Fruit fly (Drosophila melanogaster) whole organism, embryonic: Measurements from ENCODE around the gene Rpt4.

Experiments
- Aef1 ChIP-seq: fragments of 200-800 bp; sonication (Bioruptor generic); IDR thresholded peaks from 3 replicates; pipeline ENCODE4 v1.3.6; 2022; ENCODE audit warnings: missing biosample characterization, missing genetic modification characterization
- Antp ChIP-seq: fragments of 200-800 bp; sonication (Bioruptor generic); optimal IDR thresholded peaks from 3 replicates; lab custom pipeline; 2016; ENCODE audit warnings: missing biosample characterization, missing genetic modification characterization
- Atf6 ChIP-seq: fragments of 200-800 bp; sonication (Bioruptor generic); IDR thresholded peaks from 2 replicates; pipeline ENCODE4 v1.3.6; 2022; ENCODE audit warnings: missing biosample characterization, missing genetic modification characterization
- Awh ChIP-seq: fragments of 200-800 bp; sonication (Bioruptor generic); IDR thresholded peaks from 2 replicates; pipeline ENCODE4, ENCODE4 v1.3.6; 2022; ENCODE audit warnings: missing biosample characterization, missing genetic modification characterization
- BEAF-32 ChIP-seq: fragments of 200-800 bp; sonication (Bioruptor generic); optimal IDR thresholded peaks from 3 replicates; lab custom pipeline; 2017; ENCODE audit warnings: missing biosample characterization, missing genetic modification characterization, mild to moderate bottlenecking, moderate library complexity, missing genetic modification reagents
- CG10147 ChIP-seq: fragments of 200-800 bp; sonication (Bioruptor generic); optimal IDR thresholded peaks from 2 replicates; lab custom pipeline; 2019; ENCODE audit warnings: missing biosample characterization, mild to moderate bottlenecking, missing genetic modification characterization, moderate library complexity
- CG11398 ChIP-seq: fragments of 200-800 bp; sonication (Bioruptor generic); optimal IDR thresholded peaks from 2 replicates; lab custom pipeline; 2016; ENCODE audit warnings: missing biosample characterization, missing genetic modification characterization
- CG11695 ChIP-seq: fragments of 200-800 bp; sonication (Bioruptor generic); IDR thresholded peaks from 3 replicates; pipeline ENCODE4 v1.3.6; 2022; ENCODE audit warnings: missing biosample characterization, missing genetic modification characterization
- CG11696 ChIP-seq: fragments of 200-800 bp; sonication (Bioruptor generic); IDR thresholded peaks from 2 replicates; pipeline ENCODE4 v1.3.6; 2022; ENCODE audit warnings: missing biosample characterization, missing genetic modification characterization
- CG12219 ChIP-seq: fragments of 200-800 bp; sonication (Bioruptor generic); optimal IDR thresholded peaks from 3 replicates; lab custom pipeline; 2018; ENCODE audit warnings: missing biosample characterization, mild to moderate bottlenecking, missing genetic modification characterization
- CG1233 ChIP-seq: fragments of 200-800 bp; sonication (Bioruptor generic); optimal IDR thresholded peaks from 4 replicates; lab custom pipeline; 2018; ENCODE audit warnings: missing biosample characterization, mild to moderate bottlenecking, missing genetic modification characterization
- CG13296 ChIP-seq: fragments of 200-800 bp; sonication (Bioruptor generic); optimal IDR thresholded peaks from 3 replicates; lab custom pipeline; 2018; ENCODE audit warnings: missing biosample characterization, mild to moderate bottlenecking, missing genetic modification characterization
- CG15514 ChIP-seq: fragments of 200-800 bp; sonication (Bioruptor generic); optimal IDR thresholded peaks from 3 replicates; lab custom pipeline; 2017; ENCODE audit warnings: missing biosample characterization, missing genetic modification characterization, mild to moderate bottlenecking, moderate library complexity, missing genetic modification reagents
- CG1603 ChIP-seq: fragments of 200-800 bp; sonication (Bioruptor generic); optimal IDR thresholded peaks from 2 replicates; lab custom pipeline; 2019; ENCODE audit warnings: missing biosample characterization, mild to moderate bottlenecking, missing genetic modification characterization, moderate library complexity
- CG16815 ChIP-seq: fragments of 200-800 bp; sonication (Bioruptor generic); optimal IDR thresholded peaks from 3 replicates; lab custom pipeline; 2017; ENCODE audit warnings: missing biosample characterization, mild to moderate bottlenecking, missing genetic modification characterization
- CG18599 ChIP-seq: fragments of 200-800 bp; sonication (Bioruptor generic); optimal IDR thresholded peaks from 3 replicates; lab custom pipeline; 2017; ENCODE audit warnings: missing biosample characterization, missing genetic modification characterization, mild to moderate bottlenecking, moderate library complexity, missing genetic modification reagents
- CG2889 ChIP-seq: fragments of 200-800 bp; sonication (Bioruptor generic); IDR thresholded peaks from 3 replicates; pipeline ENCODE4 v1.3.6; 2022; ENCODE audit warnings: missing biosample characterization, missing genetic modification characterization
- CG31441 ChIP-seq: fragments of 200-800 bp; sonication (Bioruptor generic); IDR thresholded peaks from 2 replicates; pipeline ENCODE4 v1.3.6; 2022; ENCODE audit warnings: missing biosample characterization, missing genetic modification characterization
- CG4707 ChIP-seq: fragments of 200-800 bp; sonication (Bioruptor generic); optimal IDR thresholded peaks from 2 replicates; lab custom pipeline; 2018; ENCODE audit warnings: missing biosample characterization, mild to moderate bottlenecking, missing genetic modification characterization, moderate library complexity
- CG7372 ChIP-seq: fragments of 200-800 bp; sonication (Bioruptor generic); IDR thresholded peaks from 2 replicates; pipeline ENCODE4 v1.3.6; 2022; ENCODE audit warnings: missing biosample characterization, missing genetic modification characterization
- CG7556 ChIP-seq: fragments of 200-800 bp; sonication (Bioruptor generic); optimal IDR thresholded peaks from 2 replicates; lab custom pipeline; 2017; ENCODE audit warnings: missing biosample characterization, mild to moderate bottlenecking, missing genetic modification characterization
- CoRest ChIP-seq: fragments of 200-800 bp; sonication (Bioruptor generic); optimal IDR thresholded peaks from 3 replicates; lab custom pipeline; 2018; ENCODE audit warnings: missing biosample characterization, mild to moderate bottlenecking, missing genetic modification characterization, moderate library complexity
- Dref ChIP-seq: fragments of 200-800 bp; sonication (Bioruptor generic); IDR thresholded peaks from 2 replicates; pipeline ENCODE4 v1.3.6; 2022; ENCODE audit warnings: missing biosample characterization, missing genetic modification characterization
- Fer3 ChIP-seq: fragments of 200-800 bp; sonication (Bioruptor generic); optimal IDR thresholded peaks from 2 replicates; lab custom pipeline; 2018; ENCODE audit warnings: missing biosample characterization, mild to moderate bottlenecking, missing genetic modification characterization, moderate library complexity
- MBD-R2 ChIP-seq: fragments of 200-800 bp; sonication (Bioruptor generic); IDR thresholded peaks from 2 replicates; pipeline ENCODE4 v1.3.6; 2022; ENCODE audit warnings: missing biosample characterization, missing genetic modification characterization
- MESR4 ChIP-seq: fragments of 200-800 bp; sonication (Bioruptor generic); optimal IDR thresholded peaks from 2 replicates; lab custom pipeline; 2018; ENCODE audit warnings: missing biosample characterization, mild to moderate bottlenecking, missing genetic modification characterization, moderate library complexity
- Oaz ChIP-seq: fragments of 200-800 bp; sonication (Bioruptor generic); IDR thresholded peaks from 2 replicates; pipeline ENCODE4 v1.3.6; 2022; ENCODE audit warnings: missing biosample characterization, missing genetic modification characterization
- Ravus ChIP-seq: fragments of 200-800 bp; sonication (Bioruptor generic); IDR thresholded peaks from 2 replicates; pipeline ENCODE4 v1.3.6; 2022; ENCODE audit warnings: missing biosample characterization, missing genetic modification characterization
- Sin3A ChIP-seq: fragments of >200 bp; optimal IDR thresholded peaks from 2 replicates; lab custom pipeline; 2018
- Ssrp ChIP-seq: fragments of 200-800 bp; sonication (Bioruptor generic); optimal IDR thresholded peaks from 2 replicates; lab custom pipeline; 2018; ENCODE audit warnings: missing biosample characterization, mild to moderate bottlenecking, missing genetic modification characterization, moderate library complexity
- Trl ChIP-seq, 3 experiments: fragments of >200 bp in 2 of 3; fragments of 200-800 bp in 1 of 3; sonication (Bioruptor generic) in 1 of 3; optimal IDR thresholded peaks; 2 replicates in 1 of 3; 3 replicates in 2 of 3; lab custom pipeline; 2016 to 2017; ENCODE audit warnings: missing biosample characterization in 1 of 3, missing genetic modification characterization in 1 of 3
- Xrp1 ChIP-seq: fragments of 200-800 bp; sonication (Bioruptor generic); IDR thresholded peaks from 2 replicates; pipeline ENCODE4 v1.3.6; 2022; ENCODE audit warnings: missing biosample characterization, missing genetic modification characterization
- ac ChIP-seq: fragments of 200-800 bp; sonication (Bioruptor generic); optimal IDR thresholded peaks from 3 replicates; lab custom pipeline; 2017; ENCODE audit warnings: missing biosample characterization, mild to moderate bottlenecking, missing genetic modification characterization
- ara ChIP-seq: fragments of 200-800 bp; sonication (Bioruptor generic); IDR thresholded peaks from 2 replicates; pipeline ENCODE4 v1.3.6; 2022; ENCODE audit warnings: missing biosample characterization, missing genetic modification characterization
- ash1 ChIP-seq: fragments of 200-800 bp; sonication (Bioruptor generic); optimal IDR thresholded peaks from 2 replicates; lab custom pipeline; 2018; ENCODE audit warnings: missing biosample characterization, mild to moderate bottlenecking, missing genetic modification characterization
- crol ChIP-seq: fragments of 200-800 bp; sonication (Bioruptor generic); IDR thresholded peaks from 2 replicates; pipeline ENCODE4 v1.3.6; 2022; ENCODE audit warnings: missing biosample characterization, missing genetic modification characterization
- crp ChIP-seq, 2 experiments: fragments of 200-800 bp; sonication (Bioruptor generic); optimal IDR thresholded peaks; 2 replicates in 1 of 2; 3 replicates in 1 of 2; lab custom pipeline; 2017; ENCODE audit warnings: missing biosample characterization in 2 of 2, missing genetic modification characterization in 2 of 2, mild to moderate bottlenecking in 1 of 2, moderate library complexity in 1 of 2
- fd102C ChIP-seq: fragments of 200-800 bp; sonication (Bioruptor generic); optimal IDR thresholded peaks from 2 replicates; lab custom pipeline; 2018; ENCODE audit warnings: missing biosample characterization, mild to moderate bottlenecking, missing genetic modification characterization, moderate library complexity
- ind ChIP-seq: fragments of 200-800 bp; sonication (Bioruptor generic); optimal IDR thresholded peaks from 3 replicates; lab custom pipeline; 2016; ENCODE audit warnings: missing biosample characterization, missing genetic modification characterization
- klu ChIP-seq: fragments of 200-800 bp; sonication (Bioruptor generic); IDR thresholded peaks from 2 replicates; pipeline ENCODE4 v1.3.6; 2022; ENCODE audit warnings: missing biosample characterization, missing genetic modification characterization
- oc ChIP-seq: fragments of 200-800 bp; sonication (Bioruptor generic); optimal IDR thresholded peaks from 2 replicates; lab custom pipeline; 2018; ENCODE audit warnings: missing biosample characterization, mild to moderate bottlenecking, missing genetic modification characterization, moderate library complexity
- onecut ChIP-seq: fragments of 200-800 bp; sonication (Bioruptor generic); IDR thresholded peaks from 2 replicates; pipeline ENCODE4 v1.3.6; 2022; ENCODE audit warnings: missing biosample characterization, missing genetic modification characterization
- run ChIP-seq: fragments of 200-800 bp; sonication (Bioruptor generic); optimal IDR thresholded peaks from 3 replicates; lab custom pipeline; 2018; ENCODE audit warnings: missing biosample characterization, mild to moderate bottlenecking, missing genetic modification characterization
- seq ChIP-seq: fragments of 200-800 bp; sonication (Bioruptor generic); IDR thresholded peaks from 2 replicates; pipeline ENCODE4 v1.3.6; 2022; ENCODE audit warnings: missing biosample characterization, missing genetic modification characterization
- slp2 ChIP-seq: fragments of 200-800 bp; sonication (Bioruptor generic); optimal IDR thresholded peaks from 2 replicates; lab custom pipeline; 2016; ENCODE audit warnings: missing biosample characterization, missing genetic modification characterization
- tll ChIP-seq, 2 experiments: fragments of 200-800 bp in 1 of 2; fragments of >200 bp in 1 of 2; sonication (Bioruptor generic) in 1 of 2; optimal IDR thresholded peaks; 2 replicates each; lab custom pipeline; 2017 to 2019; ENCODE audit warnings: missing biosample characterization in 2 of 2, missing genetic modification characterization in 2 of 2, mild to moderate bottlenecking in 1 of 2, moderate library complexity in 1 of 2
- usp ChIP-seq: fragments of >200 bp; optimal IDR thresholded peaks from 2 replicates; lab custom pipeline; 2017; ENCODE audit warnings: missing biosample characterization, missing genetic modification characterization
- vnd ChIP-seq: fragments of 200-800 bp; sonication (Bioruptor generic); IDR thresholded peaks from 3 replicates; pipeline ENCODE4 v1.3.6; 2022; ENCODE audit warnings: missing biosample characterization, missing genetic modification characterization; ENCODE audit not compliant: partially characterized antibody

The Rpt4 gene

dm6 chrX:6330369-6330949 lies 39.4 kb upstream of the Rpt4 start, which contains the start of gene CG42240 (continued):
- peak; percentile 79 for TF ChIP-seq oc
- no peak for TF ChIP-seq crol (GFP tag; lab: Robert Waterston, UW)
- TF ChIP-seq CG10147, result peak; percentile 92
- peak; percentile 89 for TF ChIP-seq Ssrp (tag; lab: Kevin White, UChicago)
- no peak for TF ChIP-seq Sin3A
- peak; percentile 21 for TF ChIP-seq MESR4 (GFP tag; lab: Kevin White, UChicago)
- peak; percentile 72 for TF ChIP-seq Aef1 (GFP tag; lab: Robert Waterston, UW)
- peak; percentile 70 for TF ChIP-seq CG1603
- peak; percentile 84 for TF ChIP-seq run (tag; lab: Kevin White, UChicago)
- TF ChIP-seq CG18599, result peak; percentile 93
- peak; percentile 96 for TF ChIP-seq CG31441 (GFP tag; lab: Robert Waterston, UW)
- TF ChIP-seq usp, result no peak
- peak; percentile 92 for TF ChIP-seq CG13296 (GFP tag; lab: Kevin White, UChicago)
- TF ChIP-seq CoRest (tag; lab: Kevin White, UChicago), result peak; percentile 95
- TF ChIP-seq Xrp1 (GFP tag; lab: Robert Waterston, UW), result peak; percentile 83
- peak; percentile 23; the same call in 1 of the 2 replicates for TF ChIP-seq Ravus (GFP tag; lab: Robert Waterston, UW)
- TF ChIP-seq BEAF-32 (GFP tag; lab: Kevin White, UChicago), result no peak
- TF ChIP-seq ash1 (GFP tag; lab: Kevin White, UChicago), result no peak
- peak; percentile 70 for TF ChIP-seq CG16815 (GFP tag; lab: Kevin White, UChicago)
- peak; percentile 60; the same call in 1 of the 3 replicates for TF ChIP-seq CG2889 (GFP tag; lab: Robert Waterston, UW)
- peak; percentile 75 for TF ChIP-seq CG15514
- peak; percentile 58 to 63 for TF ChIP-seq Trl (optimal IDR thresholded peaks at IDR 0.05; lab: Kevin White, UChicago)
- peak; percentile 42 for TF ChIP-seq Trl (GFP tag; optimal IDR thresholded peaks at IDR 0.05; lab: Kevin White, UChicago)
- peak; percentile 54 for TF ChIP-seq CG11398 (GFP tag; lab: Kevin White, UChicago)

dm6 chrX:6316858-6317474 lies 25.9 kb upstream of the Rpt4 start:
- peak; percentile 58; the same call in 1 of the 2 replicates for TF ChIP-seq Oaz (GFP tag; lab: Robert Waterston, UW)
- TF ChIP-seq crp (GFP tag; optimal IDR thresholded peaks at IDR 0.05; lab: Kevin White, UChicago), result peak in 1 of 2 experiments; percentile 26
- peak; percentile 33; the same call in 1 of the 2 replicates for TF ChIP-seq ara
- TF ChIP-seq CG7556 (GFP tag; lab: Kevin White, UChicago), result peak; percentile 85
- no peak for TF ChIP-seq CG11398 (GFP tag; lab: Kevin White, UChicago)
- TF ChIP-seq CG4707 (GFP tag; lab: Kevin White, UChicago), result no peak
- no peak for TF ChIP-seq vnd (GFP tag; lab: Robert Waterston, UW)
- peak; percentile 72 for TF ChIP-seq CG11696 (GFP tag; lab: Robert Waterston, UW)
- TF ChIP-seq onecut (GFP tag; lab: Robert Waterston, UW), result peak; percentile 55
- TF ChIP-seq MBD-R2, result peak; percentile 40; the same call in 1 of the 2 replicates
- TF ChIP-seq CG11695 (GFP tag; lab: Robert Waterston, UW), result peak; percentile 79
- TF ChIP-seq Antp (GFP tag; lab: Kevin White, UChicago), result peak; percentile 5
- TF ChIP-seq Awh, result peak; percentile 50; the same call in 1 of the 2 replicates
- no peak for TF ChIP-seq Dref
- TF ChIP-seq Fer3, result peak; percentile 70
- no peak for TF ChIP-seq fd102C
- no peak for TF ChIP-seq ac
- no peak for TF ChIP-seq slp2 (GFP tag; lab: Kevin White, UChicago)
- peak; percentile 69 for TF ChIP-seq seq (GFP tag; lab: Robert Waterston, UW)
- TF ChIP-seq ind (GFP tag; lab: Kevin White, UChicago), result peak; percentile 45
- TF ChIP-seq Atf6, result peak; percentile 83
- no peak for TF ChIP-seq tll (GFP tag; optimal IDR thresholded peaks at IDR 0.05; lab: Kevin White, UChicago)
- TF ChIP-seq CG1233 (GFP tag; lab: Kevin White, UChicago), result peak; percentile 61
- peak; percentile 60 for TF ChIP-seq CG7372 (GFP tag; lab: Robert Waterston, UW)
- TF ChIP-seq klu, result 0 out of 2 replicates have a peak, but pooled peaks have one; percentile 30
- peak; percentile 49 for TF ChIP-seq CG12219 (GFP tag; lab: Kevin White, UChicago)
